Worm (Caenorhabditis elegans) whole organism, L1 larva: ENCODE results near the gene R74.2.
A peak's percentile ranks its signal among the peaks of the same experiment; 100 is the strongest.

ENCODE experiments used
- C04F5.9 ChIP-seq: sonication (generic microtip); optimal IDR thresholded peaks from 2 replicates; lab custom pipeline; 2016; ENCODE audit warnings: missing genetic modification characterization, missing compliant biosample characterization
- C16A3.4 ChIP-seq: fragments of 150-350 bp; optimal IDR thresholded peaks from 2 replicates; lab custom pipeline; 2014; ENCODE audit warnings: missing biosample characterization, missing genetic modification characterization
- C34B4.2 ChIP-seq: sonication (generic microtip); optimal IDR thresholded peaks from 2 replicates; lab custom pipeline; 2017; ENCODE audit warnings: mild to moderate bottlenecking, missing genetic modification characterization, missing compliant biosample characterization
- Y116A8C.19 ChIP-seq: sonication (generic microtip); optimal IDR thresholded peaks from 2 replicates; lab custom pipeline; 2016; ENCODE audit warnings: missing compliant biosample characterization, missing genetic modification characterization, borderline replicate concordance
- aha-1 ChIP-seq: fragments of 150-350 bp; optimal IDR thresholded peaks from 2 replicates; lab custom pipeline; 2014; ENCODE audit warnings: missing biosample characterization, missing genetic modification characterization
- ama-1 ChIP-seq: fragments of 150-350 bp; optimal IDR thresholded peaks from 2 replicates; lab custom pipeline; 2014
- ceh-63 ChIP-seq: fragments of 200-800 bp; sonication (Bioruptor generic); optimal IDR thresholded peaks from 2 replicates; lab custom pipeline; 2018; ENCODE audit warnings: mild to moderate bottlenecking, missing genetic modification characterization, missing compliant biosample characterization
- ceh-8 ChIP-seq: fragments of 200-800 bp; sonication (Bioruptor generic); optimal IDR thresholded peaks from 2 replicates; lab custom pipeline; 2018; ENCODE audit warnings: mild to moderate bottlenecking, missing genetic modification characterization, moderate library complexity, missing compliant biosample characterization
- ceh-90 ChIP-seq: sonication (generic microtip); optimal IDR thresholded peaks from 2 replicates; lab custom pipeline; 2016; ENCODE audit warnings: missing genetic modification characterization, missing compliant biosample characterization
- dsc-1 ChIP-seq: sonication (generic microtip); optimal IDR thresholded peaks from 2 replicates; lab custom pipeline; 2016; ENCODE audit warnings: mild to moderate bottlenecking, missing genetic modification characterization, missing compliant biosample characterization
- efl-1 ChIP-seq, 4 experiments: fragments of 150-350 bp; optimal IDR thresholded peaks in 3 of 4; peaks in 1 of 4; 1 replicate in 1 of 4; 2 replicates in 3 of 4; lab custom pipeline; 2014; ENCODE audit warnings: missing biosample characterization in 2 of 4, missing genetic modification characterization in 2 of 4, missing genetic modification reagents in 2 of 4
- efl-3 ChIP-seq: fragments of 200-800 bp; sonication (Bioruptor generic); optimal IDR thresholded peaks from 2 replicates; lab custom pipeline; 2018; ENCODE audit warnings: mild to moderate bottlenecking, missing genetic modification characterization, missing compliant biosample characterization
- egl-27 ChIP-seq, 2 experiments: fragments of 150-350 bp in 1 of 2; sonication (generic microtip); optimal IDR thresholded peaks; 3 replicates each; lab custom pipeline; 2017 to 2018; ENCODE audit warnings: missing biosample characterization in 2 of 2, missing genetic modification characterization in 2 of 2, missing genetic modification reagents in 2 of 2
- elt-3 ChIP-seq, 6 experiments: fragments of 150-350 bp in 1 of 6; sonication (generic microtip); optimal IDR thresholded peaks; 2 replicates each; lab custom pipeline; 2017 to 2018; ENCODE audit warnings: missing biosample characterization in 6 of 6, missing genetic modification characterization in 6 of 6, inconsistent platforms in 1 of 6
- fkh-10 ChIP-seq: sonication (generic microtip); optimal IDR thresholded peaks from 2 replicates; lab custom pipeline; 2017; ENCODE audit warnings: missing biosample characterization, missing genetic modification reagents, missing genetic modification characterization
- fkh-8 ChIP-seq: sonication (generic microtip); optimal IDR thresholded peaks from 2 replicates; lab custom pipeline; 2016; ENCODE audit warnings: mild to moderate bottlenecking, missing genetic modification characterization, missing compliant biosample characterization
- fos-1 ChIP-seq: fragments of 150-350 bp; optimal IDR thresholded peaks from 2 replicates; lab custom pipeline; 2014; ENCODE audit warnings: missing biosample characterization, missing genetic modification characterization
- hlh-17 ChIP-seq: fragments of 200-800 bp; sonication (Bioruptor generic); optimal IDR thresholded peaks from 2 replicates; lab custom pipeline; 2018; ENCODE audit warnings: missing genetic modification characterization, mild to moderate bottlenecking, missing compliant biosample characterization, moderate library complexity, borderline replicate concordance
- hpl-2 ChIP-seq: fragments of 150-350 bp; optimal IDR thresholded peaks from 2 replicates; lab custom pipeline; 2014; ENCODE audit warnings: missing biosample characterization, missing genetic modification reagents, missing genetic modification characterization
- isw-1 ChIP-seq: fragments of 200-800 bp; sonication (Bioruptor generic); IDR thresholded peaks from 2 replicates; pipeline ENCODE4 v1.3.6; 2022; ENCODE audit warnings: missing genetic modification characterization, missing compliant biosample characterization
- jun-1 ChIP-seq: fragments of 150-350 bp; optimal IDR thresholded peaks from 2 replicates; lab custom pipeline; 2014; ENCODE audit warnings: missing biosample characterization, missing genetic modification reagents, missing genetic modification characterization
- lin-13 ChIP-seq: fragments of 150-350 bp; optimal IDR thresholded peaks from 2 replicates; lab custom pipeline; 2014; ENCODE audit warnings: missing biosample characterization, missing genetic modification reagents, missing genetic modification characterization
- lin-15B ChIP-seq: fragments of 150-350 bp; sonication (generic microtip); optimal IDR thresholded peaks from 3 replicates; lab custom pipeline; 2014; ENCODE audit warnings: missing biosample characterization, missing genetic modification characterization
- lin-35 ChIP-seq, 2 experiments: fragments of 150-350 bp; optimal IDR thresholded peaks; 2 replicates each; lab custom pipeline; 2014; ENCODE audit warnings: missing biosample characterization in 2 of 2, missing genetic modification characterization in 2 of 2, missing genetic modification reagents in 2 of 2
- lir-3 ChIP-seq: sonication (generic microtip); optimal IDR thresholded peaks from 2 replicates; lab custom pipeline; 2016; ENCODE audit warnings: mild to moderate bottlenecking, missing genetic modification characterization, moderate library complexity, missing compliant biosample characterization; ENCODE audit not compliant: poor library complexity
- lsy-2 ChIP-seq, 2 experiments: fragments of 150-350 bp; optimal IDR thresholded peaks; 2 replicates each; lab custom pipeline; 2014; ENCODE audit warnings: missing biosample characterization in 2 of 2, missing genetic modification characterization in 2 of 2
- mab-9 ChIP-seq: fragments of 200-800 bp; sonication (Bioruptor generic); IDR thresholded peaks from 2 replicates; pipeline ENCODE4 v1.3.6; 2022; ENCODE audit warnings: missing genetic modification reagents, missing genetic modification characterization, missing compliant biosample characterization
- nhr-11 ChIP-seq: fragments of 150-350 bp; optimal IDR thresholded peaks from 2 replicates; lab custom pipeline; 2014; ENCODE audit warnings: missing biosample characterization, missing genetic modification characterization
- nhr-12 ChIP-seq: sonication (generic microtip); optimal IDR thresholded peaks from 2 replicates; lab custom pipeline; 2017; ENCODE audit warnings: missing biosample characterization, missing genetic modification characterization
- nhr-20 ChIP-seq: sonication (generic microtip); optimal IDR thresholded peaks from 2 replicates; lab custom pipeline; 2016; ENCODE audit warnings: mild to moderate bottlenecking, missing genetic modification characterization, missing compliant biosample characterization
- nhr-71 ChIP-seq: sonication (generic microtip); optimal IDR thresholded peaks from 2 replicates; lab custom pipeline; 2016; ENCODE audit warnings: mild to moderate bottlenecking, missing genetic modification characterization, moderate library complexity, missing compliant biosample characterization
- nhr-77 ChIP-seq: fragments of 150-350 bp; optimal IDR thresholded peaks from 2 replicates; lab custom pipeline; 2014; ENCODE audit warnings: missing biosample characterization, missing genetic modification characterization
- nhr-85 ChIP-seq: sonication (generic microtip); peaks from one replicate; lab custom pipeline; 2016; ENCODE audit warnings: missing genetic modification characterization, inconsistent platforms, missing compliant biosample characterization
- skn-1 ChIP-seq: fragments of 150-350 bp; optimal IDR thresholded peaks from 2 replicates; lab custom pipeline; 2014; ENCODE audit warnings: missing biosample characterization, missing genetic modification characterization
- snu-23 ChIP-seq: sonication (generic microtip); optimal IDR thresholded peaks from 2 replicates; lab custom pipeline; 2016; ENCODE audit warnings: missing genetic modification characterization, missing compliant biosample characterization
- sptf-1 ChIP-seq: fragments of 150-350 bp; optimal IDR thresholded peaks from 2 replicates; lab custom pipeline; 2014; ENCODE audit warnings: missing biosample characterization, missing genetic modification characterization
- sup-37 ChIP-seq: fragments of 200-800 bp; sonication (Bioruptor generic); optimal IDR thresholded peaks from 2 replicates; lab custom pipeline; 2018; ENCODE audit warnings: mild to moderate bottlenecking, missing genetic modification characterization, missing compliant biosample characterization
- tbx-2 ChIP-seq: sonication (generic microtip); optimal IDR thresholded peaks from 2 replicates; lab custom pipeline; 2016; ENCODE audit warnings: missing genetic modification characterization, missing compliant biosample characterization
- unc-86 ChIP-seq: sonication (generic microtip); optimal IDR thresholded peaks from 2 replicates; lab custom pipeline; 2016; ENCODE audit warnings: missing genetic modification characterization, missing compliant biosample characterization
- vab-15 ChIP-seq: sonication (generic microtip); optimal IDR thresholded peaks from 2 replicates; lab custom pipeline; 2017; ENCODE audit warnings: missing genotype, mild to moderate bottlenecking, missing genetic modification characterization, missing compliant biosample characterization
- zip-4 ChIP-seq: fragments of 200-800 bp; sonication (Bioruptor generic); optimal IDR thresholded peaks from 2 replicates; lab custom pipeline; 2018; ENCODE audit warnings: mild to moderate bottlenecking, missing genetic modification characterization, moderate library complexity, missing compliant biosample characterization
- ztf-4 ChIP-seq: fragments of 150-350 bp; optimal IDR thresholded peaks from 2 replicates; lab custom pipeline; 2014; ENCODE audit warnings: missing biosample characterization, missing genetic modification characterization

The R74.2 gene

DNA sequence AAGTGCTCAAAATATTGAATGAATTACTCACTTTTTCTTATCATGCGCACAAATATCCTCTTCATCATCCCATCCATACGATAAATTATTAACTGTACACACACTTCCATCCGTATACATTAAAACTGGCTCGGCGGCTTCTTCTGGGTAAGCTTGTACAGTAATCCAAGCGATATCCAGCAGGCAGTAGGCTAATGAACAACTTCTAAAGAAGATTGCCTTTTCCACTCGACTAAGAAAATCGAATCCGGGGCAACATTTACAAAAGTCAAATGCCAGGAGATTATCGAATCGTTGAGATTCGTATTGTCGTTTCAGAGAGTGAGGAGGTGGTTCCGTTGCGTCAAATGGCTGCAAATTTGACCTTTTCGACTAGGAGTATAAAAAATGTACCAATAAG lies 43.4 kb downstream of the R74.2 start:
- TF ChIP-seq ceh-63 (GFP tag; lab: Kevin White, UChicago) (no peak), efl-1 (optimal IDR thresholded peaks at IDR 0.05; lab: Kevin White, UChicago) (no peak), efl-1 (GFP tag; optimal IDR thresholded peaks at IDR 0.05 in 1 of 2; lab: Kevin White, UChicago) (peak in 1 of 2 experiments; percentile 48)

DNA sequence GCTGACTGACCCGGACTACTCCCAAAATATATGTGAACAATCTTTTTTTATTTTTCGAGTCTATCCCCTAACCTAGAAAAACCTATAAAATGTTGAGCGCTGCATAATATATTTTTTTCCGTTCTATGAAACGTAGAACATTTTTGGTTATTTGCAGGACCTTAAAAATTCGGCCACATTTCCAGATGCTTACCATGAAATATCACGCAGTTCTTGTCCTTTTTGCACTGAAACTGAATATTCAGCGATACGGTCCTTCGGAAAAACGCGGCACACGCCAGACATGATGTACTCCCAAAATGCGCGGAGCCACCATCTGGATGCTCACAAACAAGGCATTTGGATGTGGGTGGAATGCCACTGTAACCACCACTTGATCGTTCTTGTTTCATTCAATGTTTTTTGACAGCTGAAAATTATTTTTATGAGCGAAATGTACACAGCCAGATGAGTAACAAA lies 44.9 kb downstream of the R74.2 start, which contains the start of gene nhr-20:
TSS of gene nhr-20 (minus strand) at position 409 of the 459 bp plus-strand sequence.
- TF ChIP-seq isw-1 (GFP tag; lab: Robert Waterston, UW): no peak
- TF ChIP-seq efl-1 (optimal IDR thresholded peaks at IDR 0.05; lab: Kevin White, UChicago): no peak
- TF ChIP-seq efl-1 (GFP tag; optimal IDR thresholded peaks at IDR 0.05 in 1 of 2; lab: Kevin White, UChicago): peak in 1 of 2 experiments; percentile 55

DNA sequence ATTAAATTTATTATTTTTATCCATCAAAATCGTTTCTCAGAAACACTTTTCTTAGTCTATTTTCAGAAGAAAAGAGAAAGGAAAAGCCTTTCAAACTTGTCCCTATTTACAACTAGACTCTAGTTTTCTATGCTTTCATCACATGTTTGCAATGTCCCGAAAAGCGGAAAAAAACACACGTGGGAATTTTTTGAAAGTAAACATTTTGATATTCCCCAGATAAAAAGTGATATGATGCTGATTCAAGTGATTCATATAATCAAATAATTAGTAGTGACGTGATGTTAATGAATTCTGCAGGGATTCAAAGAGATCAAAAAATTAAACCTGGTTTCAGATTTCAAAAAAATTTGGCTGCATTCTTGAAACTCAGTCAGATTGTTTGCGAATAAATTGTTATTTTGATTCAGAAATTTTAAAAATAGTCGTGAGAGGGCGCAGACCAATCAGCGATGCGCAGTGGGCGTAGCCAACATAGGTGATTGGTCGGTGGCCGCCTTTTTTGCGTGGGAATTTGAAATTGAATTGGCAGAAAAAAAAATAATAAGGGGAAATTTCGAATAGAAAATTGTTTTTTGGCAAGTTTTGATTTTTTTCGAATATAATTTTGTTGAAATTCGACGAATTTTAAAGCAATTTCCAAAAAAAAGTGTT lies 46.8 kb downstream of the R74.2 start:
- TF ChIP-seq nhr-71 (peak; percentile 14), C34B4.2 (tag; lab: Kevin White, UChicago) (no peak), skn-1 (tag; lab: Kevin White, UChicago) (no peak), lir-3 (tag; lab: Kevin White, UChicago) (no peak), nhr-20 (tag; lab: Kevin White, UChicago) (peak; percentile 93), vab-15 (no peak), C04F5.9 (tag; lab: Kevin White, UChicago) (no peak), dsc-1 (tag; lab: Kevin White, UChicago) (no peak), ama-1 (no peak), unc-86 (no peak), lin-13 (GFP tag; lab: Kevin White, UChicago) (no peak), fkh-8 (tag; lab: Kevin White, UChicago) (peak; percentile 29), elt-3 (tag; optimal IDR thresholded peaks at IDR 0.05; lab: Kevin White, UChicago) (no peak), hpl-2 (GFP tag; lab: Kevin White, UChicago) (no peak), fkh-10 (GFP tag; lab: Kevin White, UChicago) (no peak), ceh-8 (GFP tag; lab: Kevin White, UChicago) (peak; percentile 67), efl-1 (optimal IDR thresholded peaks at IDR 0.05; lab: Kevin White, UChicago) (no peak), efl-1 (GFP tag; optimal IDR thresholded peaks at IDR 0.05 in 1 of 2; lab: Kevin White, UChicago) (peak; percentile 4 to 21)
- TF ChIP-seq, all 84 proteins: peak for 5

DNA sequence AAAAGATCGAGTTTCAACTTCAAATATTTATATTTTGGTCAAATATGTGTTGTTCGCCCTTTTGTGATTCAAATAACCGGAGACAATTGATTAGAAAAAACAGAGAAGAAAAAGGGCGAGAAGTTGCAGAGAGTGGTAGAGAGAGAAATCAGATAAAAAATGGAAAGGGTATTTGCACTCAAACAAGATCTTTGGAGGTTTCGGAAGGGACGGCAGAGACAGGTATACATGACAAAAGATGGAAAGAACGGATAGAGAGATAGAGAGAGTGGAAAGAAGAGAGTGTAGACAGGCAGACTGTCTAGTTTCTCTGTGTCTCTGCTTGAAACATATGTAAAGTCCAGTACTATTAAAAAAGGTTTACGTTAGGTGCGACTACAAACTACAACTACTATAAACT lies 48.2 kb downstream of the R74.2 start:
- TF ChIP-seq aha-1 (tag; lab: Kevin White, UChicago) (no peak), elt-3 (tag; optimal IDR thresholded peaks at IDR 0.05; lab: Kevin White, UChicago) (peak in 2 of 6 experiments; percentile 12 to 30), fkh-8 (tag; lab: Kevin White, UChicago) (no peak), lin-35 (GFP tag; optimal IDR thresholded peaks at IDR 0.05; lab: Kevin White, UChicago) (peak in 1 of 2 experiments; percentile 45), vab-15 (no peak), sup-37 (no peak), efl-1 (optimal IDR thresholded peaks at IDR 0.05; lab: Kevin White, UChicago) (peak; percentile 31 to 54), efl-1 (GFP tag; optimal IDR thresholded peaks at IDR 0.05 in 1 of 2; lab: Kevin White, UChicago) (peak in 1 of 2 experiments; percentile 90), lin-15B (tag; lab: Kevin White, UChicago) (no peak), nhr-11 (tag; lab: Kevin White, UChicago) (no peak), ztf-4 (tag; lab: Kevin White, UChicago) (no peak), dsc-1 (tag; lab: Kevin White, UChicago) (no peak), Y116A8C.19 (tag; lab: Kevin White, UChicago) (no peak), egl-27 (tag; optimal IDR thresholded peaks at IDR 0.05; lab: Kevin White, UChicago) (no peak), sptf-1 (no peak), hlh-17 (GFP tag; lab: Kevin White, UChicago) (no peak), snu-23 (GFP tag; lab: Kevin White, UChicago) (peak; percentile 53), jun-1 (no peak), efl-3 (GFP tag; lab: Kevin White, UChicago) (no peak), C34B4.2 (tag; lab: Kevin White, UChicago) (no peak), nhr-20 (tag; lab: Kevin White, UChicago) (peak; percentile 84), lsy-2 (tag; optimal IDR thresholded peaks at IDR 0.05; lab: Kevin White, UChicago) (peak in 1 of 2 experiments; percentile 45), mab-9 (GFP tag; lab: Robert Waterston, UW) (no peak), fkh-10 (GFP tag; lab: Kevin White, UChicago) (no peak), C16A3.4 (tag; lab: Kevin White, UChicago) (peak; percentile 31), fos-1 (tag; lab: Kevin White, UChicago) (no peak), lin-13 (GFP tag; lab: Kevin White, UChicago) (peak; percentile 95), nhr-12 (no peak), zip-4 (GFP tag; lab: Kevin White, UChicago) (no peak), tbx-2 (tag; lab: Kevin White, UChicago) (peak; percentile 33), ceh-90 (no peak), nhr-71 (peak; percentile 63), nhr-85 (tag; lab: Kevin White, UChicago) (peak; percentile 94), nhr-77 (tag; lab: Kevin White, UChicago) (no peak)
